Worm (Caenorhabditis elegans) whole organism, young adult: ENCODE results near the gene F41C6.6.

ENCODE experiments used
- F37B4.10 ChIP-seq: fragments of 200-800 bp; sonication (Bioruptor generic); IDR thresholded peaks from 2 replicates; pipeline ENCODE4 v1.3.6; 2022; ENCODE audit warnings: missing genetic modification characterization, missing compliant biosample characterization
- ceh-91 ChIP-seq: fragments of 200-800 bp; sonication (Bioruptor generic); IDR thresholded peaks from 2 replicates; pipeline ENCODE4 v1.3.6; 2022; ENCODE audit warnings: missing genetic modification reagents, missing genetic modification characterization, missing compliant biosample characterization
- lag-1 ChIP-seq: fragments of 200-800 bp; sonication (Bioruptor generic); IDR thresholded peaks from 2 replicates; pipeline ENCODE4 v1.3.6; 2022; ENCODE audit warnings: missing genetic modification reagents, missing genetic modification characterization, missing compliant biosample characterization
- let-526 ChIP-seq: fragments of 200-800 bp; sonication (Bioruptor generic); IDR thresholded peaks from 2 replicates; pipeline ENCODE4 v1.3.6; 2022; ENCODE audit warnings: missing genetic modification reagents, missing genetic modification characterization, missing compliant biosample characterization
- mes-4 ChIP-seq: sonication (generic microtip); optimal IDR thresholded peaks from 2 replicates; lab custom pipeline; 2016; ENCODE audit warnings: missing genotype, missing genetic modification characterization, missing compliant biosample characterization
- nfyb-1 ChIP-seq: fragments of 200-800 bp; sonication (Bioruptor generic); IDR thresholded peaks from 2 replicates; pipeline ENCODE4 v1.3.6; 2022; ENCODE audit warnings: missing genetic modification reagents, missing genetic modification characterization, missing compliant biosample characterization
- snpc-4 ChIP-seq, 5 experiments: fragments of 150-350 bp in 1 of 5; sonication (generic microtip) in 4 of 5; optimal IDR thresholded peaks; 2 replicates each; lab custom pipeline; 2014 to 2018; ENCODE audit warnings: missing genetic modification characterization in 5 of 5, missing biosample characterization in 3 of 5, antibody characterized with exemption in 2 of 5, mild to moderate bottlenecking in 2 of 5, missing compliant biosample characterization in 2 of 5, missing genotype in 2 of 5, moderate library complexity in 2 of 5, missing genetic modification reagents in 1 of 5
- unc-62 ChIP-seq: fragments of 150-350 bp; optimal IDR thresholded peaks from 2 replicates; lab custom pipeline; 2014; ENCODE audit warnings: missing biosample characterization, missing genetic modification reagents, missing genetic modification characterization
- xnd-1 ChIP-seq: sonication (generic microtip); optimal IDR thresholded peaks from 2 replicates; lab custom pipeline; 2016; ENCODE audit warnings: missing genotype, missing genetic modification reagents, missing genetic modification characterization, missing compliant biosample characterization

- TF ChIP-seq let-526 = no peak
- TF ChIP-seq ceh-91 (GFP tag; lab: Robert Waterston, UW) = no peak
- no peak for TF ChIP-seq mes-4 (tag; lab: Kevin White, UChicago)
- TF ChIP-seq nfyb-1 (GFP tag; lab: Robert Waterston, UW) = no peak
- TF ChIP-seq F37B4.10 (GFP tag; lab: Robert Waterston, UW) = no peak
- no peak for TF ChIP-seq unc-62
- TF ChIP-seq snpc-4 (GFP tag; optimal IDR thresholded peaks at IDR 0.05; lab: Kevin White, UChicago) = no peak
- no peak for TF ChIP-seq snpc-4 (tag; optimal IDR thresholded peaks at IDR 0.05; lab: Kevin White, UChicago)
- no peak for TF ChIP-seq xnd-1 (tag; lab: Kevin White, UChicago)
- TF ChIP-seq lag-1 (GFP tag; lab: Robert Waterston, UW) = no peak
Measured at ce11 chrX:6853318-6853717, 28.4 kb downstream of the F41C6.6 start, which contains the start of gene rig-3.
